Fruit fly (Drosophila melanogaster): ENCODE results near the gene Apl.

Gene Apl

DNA sequence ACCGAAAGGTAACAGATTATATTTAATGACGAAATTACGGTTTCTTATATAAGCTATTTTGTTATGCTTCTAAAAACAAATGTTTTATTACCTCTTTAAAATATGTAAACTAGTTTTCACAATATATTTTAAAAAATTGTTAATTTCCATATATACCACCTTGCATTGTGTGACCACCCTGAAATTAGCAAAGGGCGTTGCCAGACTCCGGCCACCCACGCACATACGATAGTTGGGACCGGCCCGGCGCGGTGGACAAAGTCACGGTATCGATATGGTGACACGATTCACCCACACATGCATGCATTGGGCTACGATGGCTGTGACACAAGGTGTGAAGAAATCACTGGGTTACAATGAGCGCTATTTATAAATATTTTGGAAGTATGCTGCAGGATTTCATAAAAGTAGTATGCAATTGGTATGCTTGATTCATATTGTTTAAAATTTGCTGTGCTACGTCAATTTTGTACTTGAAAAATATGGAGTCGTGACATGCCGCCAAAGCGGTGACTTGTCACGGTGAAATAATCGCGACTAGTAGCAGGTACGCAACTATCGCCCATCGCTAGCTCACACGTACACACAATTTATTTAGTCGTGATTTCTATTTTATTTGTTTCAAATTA lies 6.9 kb upstream of the Apl start:
- TF ChIP-seq CG13204 (GFP tag; optimal IDR thresholded peaks at IDR 0.05): no peak
- TF ChIP-seq CG9948 (tag; optimal IDR thresholded peaks at IDR 0.05): no peak
- no peak for TF ChIP-seq gl (tag; optimal IDR thresholded peaks at IDR 0.05)
- TF ChIP-seq CG32121 (GFP tag; IDR thresholded peaks at IDR 0.05): peak; percentile 60
- TF ChIP-seq CG17806 (tag; optimal IDR thresholded peaks at IDR 0.05): peak; percentile 6
- peak; percentile 62 for TF ChIP-seq Ets98B (GFP tag; IDR thresholded peaks at IDR 0.05)
- no peak for TF ChIP-seq CG8301 (tag; optimal IDR thresholded peaks at IDR 0.05)
- peak; percentile 45 for TF ChIP-seq CG8159 (tag; optimal IDR thresholded peaks at IDR 0.05)
- no peak for TF ChIP-seq D1 (tag; optimal IDR thresholded peaks at IDR 0.05)
- TF ChIP-seq rn (GFP tag; IDR thresholded peaks at IDR 0.05): no peak
- TF ChIP-seq CG34367 (tag; optimal IDR thresholded peaks at IDR 0.05): no peak
- TF ChIP-seq fd96Ca (GFP tag; IDR thresholded peaks at IDR 0.05): 0 out of 3 replicates have a peak, but pooled peaks have one; percentile 41
- peak; percentile 49; the same call in 1 of the 2 replicates for TF ChIP-seq CG12605 (GFP tag; IDR thresholded peaks at IDR 0.05)
- TF ChIP-seq CG14655 (GFP tag; optimal IDR thresholded peaks at IDR 0.05): no peak
- TF ChIP-seq Pif1B (GFP tag; optimal IDR thresholded peaks at IDR 0.05): no peak
- peak; percentile 73; the same call in 2 of the 3 replicates for TF ChIP-seq CG4496 (GFP tag; IDR thresholded peaks at IDR 0.05)
- no peak for TF ChIP-seq Pif1A (GFP tag; optimal IDR thresholded peaks at IDR 0.05)
- TF ChIP-seq CG10348 (GFP tag; IDR thresholded peaks at IDR 0.05): no peak
- no peak for TF ChIP-seq EcR (GFP tag; optimal IDR thresholded peaks at IDR 0.05)
- TF ChIP-seq CG15710 (tag; optimal IDR thresholded peaks at IDR 0.05): peak; percentile 45
- peak; percentile 8 for TF ChIP-seq Snoo (tag; optimal IDR thresholded peaks at IDR 0.05)

DNA sequence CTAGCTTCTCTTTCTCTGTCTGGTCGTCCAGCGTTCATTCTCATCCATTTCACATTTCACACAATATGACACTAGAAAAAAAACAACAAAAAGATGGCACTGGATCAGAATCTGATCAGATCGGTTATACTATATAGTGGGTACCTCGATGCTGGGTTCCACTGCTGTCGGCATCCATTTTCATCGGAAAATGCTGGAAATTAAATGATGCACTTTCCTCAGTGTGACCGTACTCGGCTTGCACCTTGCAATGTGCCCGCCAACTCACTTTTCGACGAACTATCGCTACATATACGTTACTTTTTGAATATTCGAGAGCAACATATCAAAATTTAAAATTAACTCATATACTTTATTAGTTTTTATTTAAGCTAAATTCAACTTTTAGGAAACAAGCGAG lies 4.1 kb upstream of the Apl start, which contains the start of gene tra:
Gene tra (minus strand): TSS at position 191 of the 400 bp plus-strand sequence.
- TF ChIP-seq CG12605 (GFP tag; IDR thresholded peaks at IDR 0.05) (no peak), CG17806 (tag; optimal IDR thresholded peaks at IDR 0.05) (no peak), D1 (tag; optimal IDR thresholded peaks at IDR 0.05) (no peak), EcR (GFP tag; optimal IDR thresholded peaks at IDR 0.05) (no peak), gl (tag; optimal IDR thresholded peaks at IDR 0.05) (no peak), Ets98B (GFP tag; IDR thresholded peaks at IDR 0.05) (no peak), Pif1A (GFP tag; optimal IDR thresholded peaks at IDR 0.05) (no peak), CG15710 (tag; optimal IDR thresholded peaks at IDR 0.05) (no peak)

DNA sequence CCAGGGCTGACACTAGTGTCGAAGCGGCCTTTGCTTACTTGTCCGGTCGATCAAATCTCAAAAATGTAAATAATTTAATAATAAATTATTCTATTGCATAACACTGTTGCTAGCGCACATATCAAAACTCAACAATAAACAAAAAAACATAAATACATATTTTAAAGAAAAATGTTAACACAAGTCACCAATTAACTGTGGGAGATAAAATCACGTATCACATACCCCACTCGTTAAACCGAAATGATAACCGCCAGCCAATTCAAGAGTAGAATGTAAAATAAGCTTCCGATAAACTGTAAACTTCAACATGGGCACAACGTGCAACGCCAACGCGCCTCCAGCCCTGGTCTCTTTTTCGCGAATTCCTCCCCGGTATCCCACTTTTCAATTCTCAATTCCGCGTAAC lies 7.8 kb downstream of the Apl start, which contains the start of gene Arts:
Gene Arts (plus strand): TSS at position 116 of the 409 bp plus-strand sequence.
- no peak for TF ChIP-seq EcR (GFP tag; optimal IDR thresholded peaks at IDR 0.05)
- TF ChIP-seq Pif1B (GFP tag; optimal IDR thresholded peaks at IDR 0.05): no peak
- peak; percentile 1 for TF ChIP-seq CG17806 (tag; optimal IDR thresholded peaks at IDR 0.05)
- no peak for TF ChIP-seq CG32121 (GFP tag; IDR thresholded peaks at IDR 0.05)
- TF ChIP-seq CG12605 (GFP tag; IDR thresholded peaks at IDR 0.05): no peak
- no peak for TF ChIP-seq CG10348 (GFP tag; IDR thresholded peaks at IDR 0.05)
- TF ChIP-seq CG8159 (tag; optimal IDR thresholded peaks at IDR 0.05): peak; percentile 43
- TF ChIP-seq gl (tag; optimal IDR thresholded peaks at IDR 0.05): no peak
- TF ChIP-seq fd96Ca (GFP tag; IDR thresholded peaks at IDR 0.05): no peak
- no peak for TF ChIP-seq CG8301 (tag; optimal IDR thresholded peaks at IDR 0.05)
- no peak for TF ChIP-seq CG9948 (tag; optimal IDR thresholded peaks at IDR 0.05)
- peak; percentile 28 for TF ChIP-seq CG15710 (tag; optimal IDR thresholded peaks at IDR 0.05)
- TF ChIP-seq Snoo (tag; optimal IDR thresholded peaks at IDR 0.05): peak; percentile 11
- TF ChIP-seq Ets98B (GFP tag; IDR thresholded peaks at IDR 0.05): no peak
- no peak for TF ChIP-seq D1 (tag; optimal IDR thresholded peaks at IDR 0.05)
- TF ChIP-seq Pif1A (GFP tag; optimal IDR thresholded peaks at IDR 0.05): no peak
- TF ChIP-seq rn (GFP tag; IDR thresholded peaks at IDR 0.05): no peak
- TF ChIP-seq CG4496 (GFP tag; IDR thresholded peaks at IDR 0.05): no peak
- TF ChIP-seq CG14655 (GFP tag; optimal IDR thresholded peaks at IDR 0.05): peak; percentile 47
- TF ChIP-seq CG13204 (GFP tag; optimal IDR thresholded peaks at IDR 0.05): no peak
- TF ChIP-seq CG34367 (tag; optimal IDR thresholded peaks at IDR 0.05): peak; percentile 17

DNA sequence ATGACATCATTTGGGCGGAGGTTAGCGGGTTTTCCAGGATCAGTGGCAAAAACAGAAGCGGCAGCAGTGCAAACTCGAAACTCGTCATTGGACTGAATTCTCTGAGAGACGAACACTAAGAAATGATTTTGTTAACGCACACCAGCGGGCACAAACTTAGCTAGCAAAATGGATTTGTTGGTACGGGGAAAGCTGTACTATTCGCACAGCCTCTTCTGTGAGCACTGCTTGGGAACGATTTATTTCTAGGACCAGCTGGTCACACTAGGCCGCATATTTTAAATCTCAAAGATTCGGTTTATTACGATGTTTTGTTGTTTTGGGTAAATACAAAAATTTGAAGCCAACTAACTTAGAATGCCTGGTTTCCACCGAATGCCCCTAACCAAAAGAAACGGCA lies 14.1 kb downstream of the Apl start, which contains the start of gene CG4098:
Gene CG4098 (minus strand): TSS at position 228 of the 400 bp plus-strand sequence.
- TF ChIP-seq CG17806 (tag; optimal IDR thresholded peaks at IDR 0.05): peak; percentile 42
- peak; percentile 55; the same call in 1 of the 2 replicates for TF ChIP-seq rn (GFP tag; IDR thresholded peaks at IDR 0.05)
- TF ChIP-seq fd96Ca (GFP tag; IDR thresholded peaks at IDR 0.05): peak; percentile 83
- TF ChIP-seq gl (tag; optimal IDR thresholded peaks at IDR 0.05): no peak
- peak; percentile 20 for TF ChIP-seq Pif1B (GFP tag; optimal IDR thresholded peaks at IDR 0.05)
- TF ChIP-seq CG8301 (tag; optimal IDR thresholded peaks at IDR 0.05): peak; percentile 14
- TF ChIP-seq CG13204 (GFP tag; optimal IDR thresholded peaks at IDR 0.05): no peak
- TF ChIP-seq CG9948 (tag; optimal IDR thresholded peaks at IDR 0.05): no peak
- TF ChIP-seq CG34367 (tag; optimal IDR thresholded peaks at IDR 0.05): peak; percentile 34
- peak; percentile 83 for TF ChIP-seq Ets98B (GFP tag; IDR thresholded peaks at IDR 0.05)
- peak; percentile 37 for TF ChIP-seq Snoo (tag; optimal IDR thresholded peaks at IDR 0.05)
- TF ChIP-seq CG32121 (GFP tag; IDR thresholded peaks at IDR 0.05): peak; percentile 71
- TF ChIP-seq Pif1A (GFP tag; optimal IDR thresholded peaks at IDR 0.05): peak; percentile 47
- TF ChIP-seq CG12605 (GFP tag; IDR thresholded peaks at IDR 0.05): peak; percentile 67
- TF ChIP-seq CG15710 (tag; optimal IDR thresholded peaks at IDR 0.05): peak; percentile 47
- peak; percentile 84 for TF ChIP-seq CG4496 (GFP tag; IDR thresholded peaks at IDR 0.05)
- TF ChIP-seq EcR (GFP tag; optimal IDR thresholded peaks at IDR 0.05): no peak
- TF ChIP-seq CG8159 (tag; optimal IDR thresholded peaks at IDR 0.05): peak; percentile 30
- no peak for TF ChIP-seq D1 (tag; optimal IDR thresholded peaks at IDR 0.05)
- TF ChIP-seq CG14655 (GFP tag; optimal IDR thresholded peaks at IDR 0.05): peak; percentile 27
- TF ChIP-seq CG10348 (GFP tag; IDR thresholded peaks at IDR 0.05): no peak

DNA sequence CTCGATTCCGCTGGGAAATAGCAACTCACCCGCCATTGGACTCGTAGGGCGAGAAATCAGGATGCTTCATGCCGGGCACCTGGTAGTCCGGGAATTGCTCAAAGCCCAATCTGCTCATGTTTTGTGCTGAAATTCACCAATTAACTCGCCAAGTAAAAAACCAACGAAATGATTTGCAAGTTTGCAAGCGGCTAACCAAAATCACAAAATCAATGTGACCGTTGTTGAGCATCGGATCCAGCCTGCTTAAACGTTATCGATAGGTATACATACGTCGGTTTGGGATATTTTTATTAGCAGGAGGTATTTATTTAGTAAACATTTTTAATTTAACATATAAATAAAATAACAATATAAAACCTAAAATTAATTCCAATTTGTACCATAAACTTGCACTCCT lies 15.2 kb downstream of the Apl start, which contains the start of gene Prosbeta6:
Gene Prosbeta6 (minus strand): TSS at position 218 of the 400 bp plus-strand sequence.
- TF ChIP-seq fd96Ca (GFP tag; IDR thresholded peaks at IDR 0.05) (no peak), CG8159 (tag; optimal IDR thresholded peaks at IDR 0.05) (no peak), Ets98B (GFP tag; IDR thresholded peaks at IDR 0.05) (no peak), gl (tag; optimal IDR thresholded peaks at IDR 0.05) (no peak), CG4496 (GFP tag; IDR thresholded peaks at IDR 0.05) (no peak), CG13204 (GFP tag; optimal IDR thresholded peaks at IDR 0.05) (no peak), CG14655 (GFP tag; optimal IDR thresholded peaks at IDR 0.05) (no peak), CG17806 (tag; optimal IDR thresholded peaks at IDR 0.05) (no peak), CG10348 (GFP tag; IDR thresholded peaks at IDR 0.05) (no peak), D1 (tag; optimal IDR thresholded peaks at IDR 0.05) (no peak), EcR (GFP tag; optimal IDR thresholded peaks at IDR 0.05) (no peak), Pif1A (GFP tag; optimal IDR thresholded peaks at IDR 0.05) (no peak), CG32121 (GFP tag; IDR thresholded peaks at IDR 0.05) (no peak), Pif1B (GFP tag; optimal IDR thresholded peaks at IDR 0.05) (no peak), CG9948 (tag; optimal IDR thresholded peaks at IDR 0.05) (no peak), CG15710 (tag; optimal IDR thresholded peaks at IDR 0.05) (no peak), CG12605 (GFP tag; IDR thresholded peaks at IDR 0.05) (no peak), CG8301 (tag; optimal IDR thresholded peaks at IDR 0.05) (no peak), Snoo (tag; optimal IDR thresholded peaks at IDR 0.05) (no peak)

Measured in whole organism, pupa.